Fruit fly (Drosophila melanogaster): ENCODE measurements around the gene nAChRbeta2.

nAChRbeta2 gene

DNA sequence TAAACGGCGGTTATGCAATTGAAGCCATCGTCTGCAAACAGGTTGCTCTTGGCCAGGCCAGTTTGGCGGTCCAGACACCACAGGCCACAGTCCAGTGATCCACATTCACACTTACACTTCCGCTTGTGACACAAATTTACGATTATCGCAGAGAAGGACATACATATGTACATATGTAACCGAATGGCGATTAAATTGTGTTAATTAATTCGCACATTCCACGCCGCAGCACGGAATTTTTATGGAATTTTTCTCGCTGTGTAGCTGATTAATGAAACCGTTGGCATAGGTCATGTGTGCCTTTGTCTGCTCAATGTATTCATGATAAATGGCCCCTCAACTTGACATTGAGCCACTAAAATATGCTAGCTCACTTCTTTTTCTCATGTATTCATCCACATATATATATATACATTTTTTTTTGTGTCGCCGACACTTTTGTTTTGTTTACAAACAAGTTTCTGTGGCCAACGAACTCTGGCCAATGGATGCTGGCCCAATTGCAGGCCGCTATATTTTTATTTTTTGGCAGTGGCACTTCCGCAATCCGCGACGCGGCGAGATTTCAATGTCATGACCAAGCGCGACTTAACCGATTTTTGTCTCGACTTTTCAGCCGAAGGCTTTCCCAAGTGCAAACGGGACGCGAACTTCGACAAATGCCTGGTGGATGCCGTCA, 11.2 kb upstream of the nAChRbeta2 start (continued):
- TF ChIP-seq CG14667 (GFP tag; IDR thresholded peaks at IDR 0.05), result 0 out of 2 replicates have a peak, but pooled peaks have one; percentile 20
- 0 out of 3 replicates have a peak, but pooled peaks have one; percentile 40 for TF ChIP-seq Optix (GFP tag; IDR thresholded peaks at IDR 0.05)
- TF ChIP-seq Fer1 (GFP tag; optimal IDR thresholded peaks at IDR 0.05), result peak; percentile 28
- no peak for TF ChIP-seq Side (GFP tag; optimal IDR thresholded peaks at IDR 0.05)
- peak; percentile 0 for TF ChIP-seq sens (GFP tag)
- TF ChIP-seq nau (GFP tag; optimal IDR thresholded peaks at IDR 0.05), result no peak
- 0 out of 3 replicates have a peak, but pooled peaks have one; percentile 38 for TF ChIP-seq jigr1 (GFP tag; IDR thresholded peaks at IDR 0.05)
- no peak for TF ChIP-seq CG1792 (GFP tag; optimal IDR thresholded peaks at IDR 0.05)
- TF ChIP-seq CG30403 (GFP tag; optimal IDR thresholded peaks at IDR 0.05), result peak; percentile 21
- peak; percentile 34 for TF ChIP-seq CG12769 (tag; optimal IDR thresholded peaks at IDR 0.05)
- TF ChIP-seq pita (GFP tag; optimal IDR thresholded peaks at IDR 0.05), result no peak
- no peak for TF ChIP-seq ems (GFP tag; optimal IDR thresholded peaks at IDR 0.05)
- TF ChIP-seq sd (tag; optimal IDR thresholded peaks at IDR 0.05), result peak; percentile 89
- TF ChIP-seq CG10209 (GFP tag; optimal IDR thresholded peaks at IDR 0.05), result no peak
- no peak for TF ChIP-seq pzg (GFP tag; optimal IDR thresholded peaks at IDR 0.05)
- no peak for TF ChIP-seq al (GFP tag; IDR thresholded peaks at IDR 0.05)
- TF ChIP-seq sr (GFP tag; IDR thresholded peaks at IDR 0.05), result no peak
- peak; percentile 39; the same call in 1 of the 3 replicates for TF ChIP-seq H15 (GFP tag; IDR thresholded peaks at IDR 0.05)
- TF ChIP-seq Atf6 (GFP tag; IDR thresholded peaks at IDR 0.05), result no peak
- no peak for TF ChIP-seq fru (optimal IDR thresholded peaks at IDR 0.05)
- no peak for TF ChIP-seq chn (GFP tag; optimal IDR thresholded peaks at IDR 0.05)
- TF ChIP-seq CG5245 (GFP tag; optimal IDR thresholded peaks at IDR 0.05), result peak; percentile 6
- TF ChIP-seq CG15479 (GFP tag; optimal IDR thresholded peaks at IDR 0.05), result no peak
- TF ChIP-seq CG8478 (optimal IDR thresholded peaks at IDR 0.05), result no peak
- TF ChIP-seq vvl (GFP tag; IDR thresholded peaks at IDR 0.05), result peak; percentile 56
- no peak for TF ChIP-seq CG13624 (GFP tag; optimal IDR thresholded peaks at IDR 0.05)
- peak; percentile 34 for TF ChIP-seq CG1603 (tag; optimal IDR thresholded peaks at IDR 0.05)
- TF ChIP-seq Eip74EF (GFP tag; optimal IDR thresholded peaks at IDR 0.05), result peak in 1 of 2 experiments; percentile 95
- TF ChIP-seq stc (GFP tag; IDR thresholded peaks at IDR 0.05), result peak; percentile 23; the same call in 1 of the 2 replicates
- TF ChIP-seq PHDP (tag; optimal IDR thresholded peaks at IDR 0.05), result no peak
- TF ChIP-seq pnt (GFP tag; optimal IDR thresholded peaks at IDR 0.05), result no peak
- TF ChIP-seq Bgb (GFP tag; IDR thresholded peaks at IDR 0.05; ENCODE audit: partially characterized antibody), result no peak
- no peak for TF ChIP-seq Dbx (GFP tag; IDR thresholded peaks at IDR 0.05)
- TF ChIP-seq CG4730 (GFP tag; IDR thresholded peaks at IDR 0.05), result peak; percentile 14; the same call in 1 of the 2 replicates
- no peak for TF ChIP-seq CG13287 (GFP tag; IDR thresholded peaks at IDR 0.05; ENCODE audit: partially characterized antibody)
- TF ChIP-seq ac (GFP tag; optimal IDR thresholded peaks at IDR 0.05), result no peak
- TF ChIP-seq CG17829 (tag; optimal IDR thresholded peaks at IDR 0.05), result no peak
- no peak for TF ChIP-seq fd96Cb (tag; optimal IDR thresholded peaks at IDR 0.05)
- TF ChIP-seq tna (GFP tag; IDR thresholded peaks at IDR 0.05; ENCODE audit: partially characterized antibody), result no peak
- no peak for TF ChIP-seq CG8924 (tag; optimal IDR thresholded peaks at IDR 0.05)
- no peak for TF ChIP-seq CG12942 (GFP tag; optimal IDR thresholded peaks at IDR 0.05)
- no peak for TF ChIP-seq Six4 (GFP tag; optimal IDR thresholded peaks at IDR 0.05)
- no peak for TF ChIP-seq TFAM (GFP tag; optimal IDR thresholded peaks at IDR 0.05)
- no peak for TF ChIP-seq Meics (GFP tag; optimal IDR thresholded peaks at IDR 0.05)
- no peak for TF ChIP-seq gt (GFP tag; IDR thresholded peaks at IDR 0.05)
- no peak for TF ChIP-seq CG13296 (GFP tag; optimal IDR thresholded peaks at IDR 0.05)
- TF ChIP-seq dysf (GFP tag; IDR thresholded peaks at IDR 0.05), result peak; percentile 54; the same call in 2 of the 3 replicates
- no peak for TF ChIP-seq Deaf1 (tag; optimal IDR thresholded peaks at IDR 0.05)
- TF ChIP-seq CoRest (tag; optimal IDR thresholded peaks at IDR 0.05), result no peak
- peak; percentile 12; the same call in 1 of the 2 replicates for TF ChIP-seq Xrp1 (GFP tag; IDR thresholded peaks at IDR 0.05)
- no peak for TF ChIP-seq CG6854 (GFP tag; optimal IDR thresholded peaks at IDR 0.05)
